Fruit fly (Drosophila melanogaster): ENCODE data around the gene CG8852.

CG8852 gene

DNA sequence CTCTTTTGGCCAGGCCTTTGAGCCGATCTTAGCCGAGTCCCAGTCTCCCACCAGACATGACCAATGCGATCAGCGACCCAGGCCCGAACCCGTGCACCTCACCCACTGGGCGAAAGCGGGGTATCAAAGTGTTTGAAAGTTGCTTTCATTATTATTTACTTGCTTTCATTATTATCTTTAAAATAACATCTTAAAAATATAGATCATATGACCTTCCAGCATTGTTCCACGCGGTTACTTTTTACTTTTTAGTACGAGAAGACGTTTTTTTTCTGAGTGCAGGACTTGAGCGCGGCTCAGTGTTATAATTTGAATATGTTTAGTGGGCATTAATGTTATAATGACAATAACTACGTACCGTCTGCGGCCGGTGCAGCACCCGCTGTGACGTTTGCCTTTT, 18.1 kb downstream of the CG8852 start (continued):
- TF ChIP-seq exex (tag; optimal IDR thresholded peaks at IDR 0.05) (no peak), run (tag; optimal IDR thresholded peaks at IDR 0.05) (no peak), CG17359 (tag; optimal IDR thresholded peaks at IDR 0.05) (no peak), CG31365 (tag; optimal IDR thresholded peaks at IDR 0.05) (no peak), CG2712 (tag; optimal IDR thresholded peaks at IDR 0.05) (peak; percentile 53), kni (GFP tag; optimal IDR thresholded peaks at IDR 0.05) (no peak), zf30C (GFP tag; optimal IDR thresholded peaks at IDR 0.05) (peak; percentile 34), chinmo (GFP tag; IDR thresholded peaks at IDR 0.05; ENCODE audit: partially characterized antibody) (no peak), Eip74EF (GFP tag; optimal IDR thresholded peaks at IDR 0.05) (no peak), Med (GFP tag) (peak; percentile 28), CG12391 (tag; optimal IDR thresholded peaks at IDR 0.05) (peak; percentile 8), CG9727 (GFP tag; optimal IDR thresholded peaks at IDR 0.05) (peak; percentile 3), CG6175 (GFP tag; IDR thresholded peaks at IDR 0.05) (no peak), z (GFP tag; IDR thresholded peaks at IDR 0.05) (no peak), twi (tag; optimal IDR thresholded peaks at IDR 0.05) (no peak), Trl (optimal IDR thresholded peaks at IDR 0.05) (no peak), Trl (GFP tag; optimal IDR thresholded peaks at IDR 0.05) (no peak), CG8765 (GFP tag; IDR thresholded peaks at IDR 0.05) (0 out of 2 replicates have a peak, but pooled peaks have one; percentile 15), BtbVII (GFP tag; optimal IDR thresholded peaks at IDR 0.05) (no peak), CG2116 (GFP tag; optimal IDR thresholded peaks at IDR 0.05) (no peak), CG18262 (tag; optimal IDR thresholded peaks at IDR 0.05) (peak; percentile 40), dmrt11E (tag; optimal IDR thresholded peaks at IDR 0.05) (peak; percentile 45), zfh1 (GFP tag; IDR thresholded peaks at IDR 0.05) (0 out of 3 replicates have a peak, but pooled peaks have one; percentile 11), phol (tag; optimal IDR thresholded peaks at IDR 0.05) (peak; percentile 24), CG8388 (GFP tag; optimal IDR thresholded peaks at IDR 0.05) (peak; percentile 4), CG17328 (GFP tag; IDR thresholded peaks at IDR 0.05) (0 out of 2 replicates have a peak, but pooled peaks have one; percentile 6), CG15073 (GFP tag; optimal IDR thresholded peaks at IDR 0.05) (no peak), croc (GFP tag; conservative IDR thresholded peaks at IDR 0.05) (peak; percentile 30; the same call in 1 of the 3 replicates), Dbx (GFP tag; IDR thresholded peaks at IDR 0.05) (no peak), sens (GFP tag) (peak; percentile 48), Ssrp (tag; optimal IDR thresholded peaks at IDR 0.05) (no peak), CG16779 (GFP tag; IDR thresholded peaks at IDR 0.05) (no peak), vvl (GFP tag; IDR thresholded peaks at IDR 0.05) (0 out of 2 replicates have a peak, but pooled peaks have one; percentile 43), MESR4 (GFP tag; optimal IDR thresholded peaks at IDR 0.05) (no peak), gem (tag; optimal IDR thresholded peaks at IDR 0.05) (peak; percentile 29), Dip3 (GFP tag; optimal IDR thresholded peaks at IDR 0.05) (no peak), prd (optimal IDR thresholded peaks at IDR 0.05) (no peak), prd (GFP tag; IDR thresholded peaks at IDR 0.05) (peak; percentile 32; the same call in 1 of the 3 replicates), tgo (GFP tag; IDR thresholded peaks at IDR 0.05) (no peak), CG10209 (GFP tag; optimal IDR thresholded peaks at IDR 0.05) (no peak)

DNA sequence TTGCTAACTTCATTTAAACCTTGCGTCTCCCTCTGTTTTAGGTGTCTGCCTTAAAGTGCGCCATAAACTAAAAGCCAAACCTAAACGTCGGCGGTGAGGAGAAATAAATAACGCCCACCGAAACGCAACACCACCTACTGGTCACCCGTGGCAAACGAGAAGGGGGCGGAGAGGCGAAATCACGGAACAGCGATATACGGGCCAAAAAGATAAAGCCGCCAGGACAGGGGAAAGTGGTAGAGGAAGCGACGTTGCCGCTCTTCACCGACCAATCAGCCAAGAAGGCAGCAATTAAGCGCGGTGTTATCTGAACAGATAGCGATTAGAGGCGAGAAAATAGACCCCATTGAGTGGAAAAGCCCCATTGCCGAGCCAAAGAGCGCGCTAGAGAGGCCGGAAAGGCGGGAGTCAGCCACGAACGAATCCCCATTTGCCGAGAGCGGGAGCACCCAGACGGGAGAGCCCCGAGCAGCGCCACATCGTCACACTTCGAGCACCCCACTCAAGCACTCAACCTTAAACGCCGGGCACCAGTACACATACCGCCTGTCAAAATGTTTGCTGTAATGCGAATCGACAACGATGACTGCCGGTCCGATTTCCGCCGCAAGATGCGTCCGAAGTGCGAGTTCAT, 20.2 kb downstream of the CG8852 start:
- TF ChIP-seq psq (GFP tag; optimal IDR thresholded peaks at IDR 0.05), result no peak
- peak; percentile 91 to 94 for TF ChIP-seq Trl (optimal IDR thresholded peaks at IDR 0.05)
- TF ChIP-seq Trl (GFP tag; optimal IDR thresholded peaks at IDR 0.05), result peak; percentile 42
- no peak for TF ChIP-seq trem (tag; optimal IDR thresholded peaks at IDR 0.05)
- TF ChIP-seq CG8478 (optimal IDR thresholded peaks at IDR 0.05), result no peak
- TF ChIP-seq sug (tag; optimal IDR thresholded peaks at IDR 0.05), result peak; percentile 35
- no peak for TF ChIP-seq Lhr (GFP tag; optimal IDR thresholded peaks at IDR 0.05)
- peak; percentile 62; the same call in 3 of the 4 replicates for TF ChIP-seq Dll (GFP tag; IDR thresholded peaks at IDR 0.05; ENCODE audit: partially characterized antibody)
- TF ChIP-seq ERR (GFP tag; optimal IDR thresholded peaks at IDR 0.05), result no peak
- TF ChIP-seq CG8290 (GFP tag; optimal IDR thresholded peaks at IDR 0.05), result no peak
- no peak for TF ChIP-seq CG8290 (tag; optimal IDR thresholded peaks at IDR 0.05)
- TF ChIP-seq sens-2 (GFP tag; IDR thresholded peaks at IDR 0.05), result 0 out of 2 replicates have a peak, but pooled peaks have one; percentile 28
- peak; percentile 39; the same call in 1 of the 2 replicates for TF ChIP-seq Xrp1 (GFP tag; IDR thresholded peaks at IDR 0.05)
- peak; percentile 84 for TF ChIP-seq GATAe (GFP tag; conservative IDR thresholded peaks at IDR 0.05)
- TF ChIP-seq ci (GFP tag; IDR thresholded peaks at IDR 0.05), result peak; percentile 39; the same call in 1 of the 3 replicates

Measured in whole organism, embryonic.